Fruit fly (Drosophila melanogaster): ENCODE results near the gene CG7148.

Gene CG7148

dm6 chr3L:21871804-21872203 is 39.8 kb upstream of the CG7148 start:
- TF ChIP-seq CG32121 (GFP tag; IDR thresholded peaks at IDR 0.05) (no peak), CG17806 (tag; optimal IDR thresholded peaks at IDR 0.05) (no peak), rn (GFP tag; IDR thresholded peaks at IDR 0.05) (no peak), CG4496 (GFP tag; IDR thresholded peaks at IDR 0.05) (no peak), CG10348 (GFP tag; IDR thresholded peaks at IDR 0.05) (no peak), Ets98B (GFP tag; IDR thresholded peaks at IDR 0.05) (no peak), CG12605 (GFP tag; IDR thresholded peaks at IDR 0.05) (no peak)

dm6 chr3L:21859299-21860052 is 27.4 kb upstream of the CG7148 start:
- TF ChIP-seq CG9948 (tag; optimal IDR thresholded peaks at IDR 0.05) (peak; percentile 7), CG34367 (tag; optimal IDR thresholded peaks at IDR 0.05) (no peak), CG12605 (GFP tag; IDR thresholded peaks at IDR 0.05) (no peak), CG15710 (tag; optimal IDR thresholded peaks at IDR 0.05) (peak; percentile 36), CG8301 (tag; optimal IDR thresholded peaks at IDR 0.05) (no peak), rn (GFP tag; IDR thresholded peaks at IDR 0.05) (no peak), Ets98B (GFP tag; IDR thresholded peaks at IDR 0.05) (no peak), CG14655 (GFP tag; optimal IDR thresholded peaks at IDR 0.05) (peak; percentile 29), CG8159 (tag; optimal IDR thresholded peaks at IDR 0.05) (peak; percentile 57), CG13204 (GFP tag; optimal IDR thresholded peaks at IDR 0.05) (no peak), D1 (tag; optimal IDR thresholded peaks at IDR 0.05) (no peak), Snoo (tag; optimal IDR thresholded peaks at IDR 0.05) (no peak), fd96Ca (GFP tag; IDR thresholded peaks at IDR 0.05) (no peak), Pif1A (GFP tag; optimal IDR thresholded peaks at IDR 0.05) (no peak), gl (tag; optimal IDR thresholded peaks at IDR 0.05) (no peak), CG17806 (tag; optimal IDR thresholded peaks at IDR 0.05) (peak; percentile 13), CG10348 (GFP tag; IDR thresholded peaks at IDR 0.05) (no peak), CG32121 (GFP tag; IDR thresholded peaks at IDR 0.05) (no peak)

dm6 chr3L:21848320-21848719 is 16.3 kb upstream of the CG7148 start:
- TF ChIP-seq CG17806 (tag; optimal IDR thresholded peaks at IDR 0.05) (no peak), CG14655 (GFP tag; optimal IDR thresholded peaks at IDR 0.05) (peak; percentile 10)

dm6 chr3L:21846591-21846990 is 14.5 kb upstream of the CG7148 start:
- TF ChIP-seq rn (GFP tag; IDR thresholded peaks at IDR 0.05) (no peak), CG34367 (tag; optimal IDR thresholded peaks at IDR 0.05) (no peak), Ets98B (GFP tag; IDR thresholded peaks at IDR 0.05) (no peak; the same call in 1 of the 2 replicates), EcR (GFP tag; optimal IDR thresholded peaks at IDR 0.05) (no peak), fd96Ca (GFP tag; IDR thresholded peaks at IDR 0.05) (peak; percentile 68), CG10348 (GFP tag; IDR thresholded peaks at IDR 0.05) (no peak), Pif1A (GFP tag; optimal IDR thresholded peaks at IDR 0.05) (no peak), D1 (tag; optimal IDR thresholded peaks at IDR 0.05) (no peak), CG17806 (tag; optimal IDR thresholded peaks at IDR 0.05) (no peak), CG14655 (GFP tag; optimal IDR thresholded peaks at IDR 0.05) (peak; percentile 24), CG13204 (GFP tag; optimal IDR thresholded peaks at IDR 0.05) (no peak), gl (tag; optimal IDR thresholded peaks at IDR 0.05) (no peak), CG15710 (tag; optimal IDR thresholded peaks at IDR 0.05) (peak; percentile 37), CG8301 (tag; optimal IDR thresholded peaks at IDR 0.05) (peak; percentile 5), Pif1B (GFP tag; optimal IDR thresholded peaks at IDR 0.05) (no peak), Snoo (tag; optimal IDR thresholded peaks at IDR 0.05) (no peak), CG9948 (tag; optimal IDR thresholded peaks at IDR 0.05) (peak; percentile 14), CG8159 (tag; optimal IDR thresholded peaks at IDR 0.05) (peak; percentile 31), CG32121 (GFP tag; IDR thresholded peaks at IDR 0.05) (no peak), CG4496 (GFP tag; IDR thresholded peaks at IDR 0.05) (no peak), CG12605 (GFP tag; IDR thresholded peaks at IDR 0.05) (0 out of 2 replicates have a peak, but pooled peaks have one; percentile 26)

- TF ChIP-seq CG14655 (GFP tag; optimal IDR thresholded peaks at IDR 0.05), result no peak
- no peak for TF ChIP-seq CG10348 (GFP tag; IDR thresholded peaks at IDR 0.05)
- TF ChIP-seq D1 (tag; optimal IDR thresholded peaks at IDR 0.05), result no peak
- TF ChIP-seq EcR (GFP tag; optimal IDR thresholded peaks at IDR 0.05), result no peak
- TF ChIP-seq CG15710 (tag; optimal IDR thresholded peaks at IDR 0.05), result no peak
- TF ChIP-seq CG13204 (GFP tag; optimal IDR thresholded peaks at IDR 0.05), result no peak
- no peak for TF ChIP-seq CG8159 (tag; optimal IDR thresholded peaks at IDR 0.05)
- no peak for TF ChIP-seq gl (tag; optimal IDR thresholded peaks at IDR 0.05)
Observed at dm6 chr3L:21844488-21844887, 12.4 kb upstream of the CG7148 start, which contains the start of gene mub. mub (plus strand) TSS chr3L:21844788.

- no peak for TF ChIP-seq rn (GFP tag; IDR thresholded peaks at IDR 0.05)
- TF ChIP-seq CG13204 (GFP tag; optimal IDR thresholded peaks at IDR 0.05), result peak; percentile 68
Observed at dm6 chr3L:21843307-21843706, 11.3 kb upstream of the CG7148 start.

- TF ChIP-seq CG32121 (GFP tag; IDR thresholded peaks at IDR 0.05) (no peak), CG12605 (GFP tag; IDR thresholded peaks at IDR 0.05) (no peak), CG34367 (tag; optimal IDR thresholded peaks at IDR 0.05) (no peak), CG15710 (tag; optimal IDR thresholded peaks at IDR 0.05) (no peak), CG8159 (tag; optimal IDR thresholded peaks at IDR 0.05) (no peak), CG8301 (tag; optimal IDR thresholded peaks at IDR 0.05) (no peak), CG9948 (tag; optimal IDR thresholded peaks at IDR 0.05) (no peak), rn (GFP tag; IDR thresholded peaks at IDR 0.05) (no peak), fd96Ca (GFP tag; IDR thresholded peaks at IDR 0.05) (no peak), Snoo (tag; optimal IDR thresholded peaks at IDR 0.05) (no peak), EcR (GFP tag; optimal IDR thresholded peaks at IDR 0.05) (no peak), Ets98B (GFP tag; IDR thresholded peaks at IDR 0.05) (no peak), CG17806 (tag; optimal IDR thresholded peaks at IDR 0.05) (no peak), CG10348 (GFP tag; IDR thresholded peaks at IDR 0.05) (no peak), gl (tag; optimal IDR thresholded peaks at IDR 0.05) (no peak), CG14655 (GFP tag; optimal IDR thresholded peaks at IDR 0.05) (no peak)
Observed at dm6 chr3L:21842286-21842685, 10.2 kb upstream of the CG7148 start, which contains the start of gene CG14563. CG14563 (minus strand) TSS chr3L:21842386.
